Fruit fly (Drosophila melanogaster) whole organism, prepupa: Measurements from ENCODE around the gene CG43886.
A peak's percentile ranks its signal among the peaks of the same experiment; 100 is the strongest.

Experiments
- CG10669 ChIP-seq: fragments of 200-800 bp; sonication (Bioruptor generic); optimal IDR thresholded peaks from 3 replicates; lab custom pipeline; 2018; ENCODE audit warnings: missing biosample characterization, mild to moderate bottlenecking, missing genetic modification characterization, moderate library complexity
- CG11294 ChIP-seq: fragments of 200-800 bp; sonication (Bioruptor generic); IDR thresholded peaks from 2 replicates; pipeline ENCODE4 v1.3.6; 2022; ENCODE audit warnings: missing biosample characterization, missing genetic modification characterization
- CG11762 ChIP-seq: fragments of 200-800 bp; sonication (Bioruptor generic); optimal IDR thresholded peaks from 3 replicates; lab custom pipeline; 2016; ENCODE audit warnings: missing biosample characterization, missing genetic modification characterization; ENCODE audit not compliant: insufficient read depth
- CG11902 ChIP-seq: fragments of 200-800 bp; sonication (Bioruptor generic); optimal IDR thresholded peaks from 3 replicates; lab custom pipeline; 2016; ENCODE audit warnings: missing biosample characterization, missing genetic modification characterization
- CG15336 ChIP-seq: fragments of 200-800 bp; sonication (Bioruptor generic); IDR thresholded peaks from 2 replicates; pipeline ENCODE4 v1.3.6; 2022; ENCODE audit warnings: missing biosample characterization, missing genetic modification characterization
- CG1621 ChIP-seq: fragments of 200-800 bp; sonication (Bioruptor generic); optimal IDR thresholded peaks from 3 replicates; lab custom pipeline; 2018; ENCODE audit warnings: missing biosample characterization, mild to moderate bottlenecking, missing genetic modification characterization
- CG16779 ChIP-seq: fragments of 200-800 bp; sonication (Bioruptor generic); optimal IDR thresholded peaks from 3 replicates; lab custom pipeline; 2017; ENCODE audit warnings: missing biosample characterization, mild to moderate bottlenecking, missing genetic modification characterization
- CG3032 ChIP-seq: fragments of 200-800 bp; optimal IDR thresholded peaks from 2 replicates; lab custom pipeline; 2019; ENCODE audit warnings: missing biosample characterization, mild to moderate bottlenecking, missing genetic modification characterization, moderate library complexity
- CG32006 ChIP-seq: fragments of 200-800 bp; sonication (Bioruptor generic); optimal IDR thresholded peaks from 3 replicates; lab custom pipeline; 2017; ENCODE audit warnings: missing biosample characterization, mild to moderate bottlenecking, missing genetic modification characterization
- CG3919 ChIP-seq: fragments of 200-800 bp; sonication (Bioruptor generic); optimal IDR thresholded peaks from 3 replicates; lab custom pipeline; 2016; ENCODE audit warnings: missing biosample characterization, missing genetic modification characterization
- CG6163 ChIP-seq: fragments of 200-800 bp; sonication (Bioruptor generic); IDR thresholded peaks from 3 replicates; pipeline ENCODE4 v1.3.6; 2022; ENCODE audit warnings: missing biosample characterization, missing genetic modification characterization
- CG6276 ChIP-seq: fragments of 200-800 bp; sonication (Bioruptor generic); optimal IDR thresholded peaks from 2 replicates; lab custom pipeline; 2017; ENCODE audit warnings: missing biosample characterization, mild to moderate bottlenecking, missing genetic modification characterization
- CG6792 ChIP-seq: fragments of 200-800 bp; sonication (Bioruptor generic); optimal IDR thresholded peaks from 3 replicates; lab custom pipeline; 2016; ENCODE audit warnings: missing biosample characterization, missing genetic modification characterization
- CG6808 ChIP-seq: fragments of 200-800 bp; sonication (Bioruptor generic); optimal IDR thresholded peaks from 3 replicates; lab custom pipeline; 2017; ENCODE audit warnings: missing biosample characterization, missing genetic modification characterization, mild to moderate bottlenecking, moderate library complexity, missing genetic modification reagents
- CG6854 ChIP-seq: fragments of 200-800 bp; sonication (Bioruptor generic); optimal IDR thresholded peaks from 2 replicates; lab custom pipeline; 2017; ENCODE audit warnings: missing biosample characterization, mild to moderate bottlenecking, missing genetic modification characterization
- CG7368 ChIP-seq: fragments of 200-800 bp; sonication (Bioruptor generic); optimal IDR thresholded peaks from 3 replicates; lab custom pipeline; 2016; ENCODE audit warnings: missing biosample characterization, missing genetic modification characterization
- CG8119 ChIP-seq: fragments of 200-800 bp; sonication (Bioruptor generic); IDR thresholded peaks from 3 replicates; pipeline ENCODE4 v1.3.6; 2022; ENCODE audit warnings: missing biosample characterization, missing genetic modification characterization
- CG8632 ChIP-seq: fragments of 200-800 bp; sonication (Bioruptor generic); optimal IDR thresholded peaks from 3 replicates; lab custom pipeline; 2016; ENCODE audit warnings: missing biosample characterization, missing genetic modification characterization
- Eip75B ChIP-seq: fragments of 200-800 bp; sonication (Bioruptor generic); optimal IDR thresholded peaks from 3 replicates; lab custom pipeline; 2016; ENCODE audit warnings: missing biosample characterization, missing genetic modification characterization
- Eip78C ChIP-seq: fragments of 200-800 bp; sonication (Bioruptor generic); peaks from one replicate; lab custom pipeline; 2016; ENCODE audit warnings: missing biosample characterization, missing genetic modification characterization
- Eip93F ChIP-seq: fragments of 200-800 bp; sonication (Bioruptor generic); optimal IDR thresholded peaks from 2 replicates; lab custom pipeline; 2016; ENCODE audit warnings: missing biosample characterization, mild to moderate bottlenecking, missing genetic modification characterization
- Ets21C ChIP-seq: fragments of 200-800 bp; sonication (Bioruptor generic); optimal IDR thresholded peaks from 3 replicates; lab custom pipeline; 2016; ENCODE audit warnings: missing biosample characterization, missing genetic modification characterization
- Ets96B ChIP-seq: fragments of 200-800 bp; optimal IDR thresholded peaks from 2 replicates; lab custom pipeline; 2019; ENCODE audit warnings: missing biosample characterization, mild to moderate bottlenecking, missing genetic modification characterization, moderate library complexity
- Gug ChIP-seq: fragments of 200-800 bp; sonication (Bioruptor generic); IDR thresholded peaks from 2 replicates; pipeline ENCODE4 v1.3.6; 2022; ENCODE audit warnings: missing biosample characterization, missing genetic modification characterization
- Hr38 ChIP-seq: sonication (Bioruptor generic); optimal IDR thresholded peaks from 2 replicates; lab custom pipeline; 2016; ENCODE audit warnings: missing biosample characterization, missing genetic modification characterization
- Hr4 ChIP-seq: fragments of 200-800 bp; sonication (Bioruptor generic); optimal IDR thresholded peaks from 3 replicates; lab custom pipeline; 2016; ENCODE audit warnings: missing biosample characterization, missing genetic modification characterization
- Lpt ChIP-seq: fragments of 200-800 bp; sonication (Bioruptor generic); optimal IDR thresholded peaks from 3 replicates; lab custom pipeline; 2016; ENCODE audit warnings: missing biosample characterization, missing genetic modification characterization
- Met ChIP-seq: fragments of 200-800 bp; sonication (Bioruptor generic); optimal IDR thresholded peaks from 3 replicates; lab custom pipeline; 2016; ENCODE audit warnings: missing biosample characterization, missing genetic modification characterization
- OdsH ChIP-seq: fragments of 200-800 bp; sonication (Bioruptor generic); optimal IDR thresholded peaks from 3 replicates; lab custom pipeline; 2016; ENCODE audit warnings: missing biosample characterization, missing genetic modification characterization
- Smox ChIP-seq: fragments of 200-800 bp; sonication (Bioruptor generic); optimal IDR thresholded peaks from 3 replicates; lab custom pipeline; 2016; ENCODE audit warnings: missing biosample characterization, missing genetic modification characterization
- Sox15 ChIP-seq: fragments of 200-800 bp; sonication (Bioruptor generic); optimal IDR thresholded peaks from 3 replicates; lab custom pipeline; 2016; ENCODE audit warnings: missing biosample characterization, missing genetic modification characterization
- achi ChIP-seq: fragments of 200-800 bp; sonication (Bioruptor generic); optimal IDR thresholded peaks from 3 replicates; lab custom pipeline; 2016; ENCODE audit warnings: missing biosample characterization, missing genetic modification characterization
- acj6 ChIP-seq: fragments of 200-800 bp; sonication (Bioruptor generic); optimal IDR thresholded peaks from 3 replicates; lab custom pipeline; 2016; ENCODE audit warnings: missing biosample characterization, missing genetic modification characterization
- dac ChIP-seq: fragments of 200-800 bp; sonication (Bioruptor generic); optimal IDR thresholded peaks from 2 replicates; lab custom pipeline; 2017; ENCODE audit warnings: missing biosample characterization, mild to moderate bottlenecking, missing genetic modification characterization
- dsx ChIP-seq: fragments of 200-800 bp; optimal IDR thresholded peaks from 3 replicates; lab custom pipeline; 2019; ENCODE audit warnings: missing biosample characterization, mild to moderate bottlenecking, missing genetic modification characterization, moderate library complexity; ENCODE audit not compliant: poor library complexity, severe bottlenecking
- eg ChIP-seq: fragments of 200-800 bp; sonication (Bioruptor generic); IDR thresholded peaks from 3 replicates; pipeline ENCODE4 v1.3.6; 2022; ENCODE audit warnings: missing biosample characterization, missing genetic modification characterization
- esn ChIP-seq: fragments of 200-800 bp; sonication (Bioruptor generic); optimal IDR thresholded peaks from 2 replicates; lab custom pipeline; 2016; ENCODE audit warnings: missing biosample characterization, mild to moderate bottlenecking, missing genetic modification characterization, moderate library complexity
- fd85E ChIP-seq: fragments of 200-800 bp; sonication (Bioruptor generic); optimal IDR thresholded peaks from 3 replicates; lab custom pipeline; 2016; ENCODE audit warnings: missing biosample characterization, missing genetic modification characterization
- lz ChIP-seq: fragments of 200-800 bp; sonication (Bioruptor generic); optimal IDR thresholded peaks from 3 replicates; lab custom pipeline; 2016; ENCODE audit warnings: missing biosample characterization, missing genetic modification characterization
- pdm3 ChIP-seq: fragments of 200-800 bp; sonication (Bioruptor generic); optimal IDR thresholded peaks from 3 replicates; lab custom pipeline; 2016; ENCODE audit warnings: missing biosample characterization, missing genetic modification characterization
- salr ChIP-seq, 2 experiments: fragments of 200-800 bp; sonication (Bioruptor generic); optimal IDR thresholded peaks; 3 replicates each; lab custom pipeline; 2016 to 2018; ENCODE audit warnings: missing biosample characterization in 2 of 2, missing genetic modification characterization in 2 of 2, mild to moderate bottlenecking in 1 of 2
- spab ChIP-seq: fragments of 200-800 bp; sonication (Bioruptor generic); optimal IDR thresholded peaks from 2 replicates; lab custom pipeline; 2017; ENCODE audit warnings: missing biosample characterization, mild to moderate bottlenecking, missing genetic modification characterization, missing genetic modification reagents
- ss ChIP-seq, 2 experiments: fragments of 200-800 bp; sonication (Bioruptor generic); optimal IDR thresholded peaks; 2 replicates in 1 of 2; 3 replicates in 1 of 2; lab custom pipeline; 2017 to 2018; ENCODE audit warnings: mild to moderate bottlenecking in 2 of 2, missing biosample characterization in 2 of 2, missing genetic modification characterization in 2 of 2, moderate library complexity in 1 of 2

Gene CG43886

dm6 chr3L:8153206-8153996, 6.2 kb downstream of the CG43886 start (continued):
- TF ChIP-seq Hr38 (GFP tag; lab: Kevin White, UChicago), result peak; percentile 63
- peak; percentile 87 for TF ChIP-seq achi
- peak; percentile 89 for TF ChIP-seq Gug (GFP tag; lab: Robert Waterston, UW)
- TF ChIP-seq CG6854 (GFP tag; lab: Kevin White, UChicago), result no peak
- peak; percentile 61 for TF ChIP-seq CG6792
- peak; percentile 29 for TF ChIP-seq Smox (GFP tag; lab: Kevin White, UChicago)
- peak; percentile 52 for TF ChIP-seq CG11902
- TF ChIP-seq CG1621 (tag; lab: Kevin White, UChicago), result no peak
- peak; percentile 83 for TF ChIP-seq dac
- TF ChIP-seq ss (GFP tag; optimal IDR thresholded peaks at IDR 0.05; lab: Kevin White, UChicago), result peak in 1 of 2 experiments; percentile 55
- TF ChIP-seq CG3032, result peak; percentile 53
- TF ChIP-seq CG8632 (GFP tag; lab: Kevin White, UChicago), result peak; percentile 63
- TF ChIP-seq CG7368 (GFP tag; lab: Kevin White, UChicago), result peak; percentile 72
- TF ChIP-seq CG3919 (GFP tag; lab: Kevin White, UChicago), result peak; percentile 89
- peak; percentile 2 for TF ChIP-seq dsx (GFP tag; lab: Kevin White, UChicago)
- TF ChIP-seq salr (GFP tag; optimal IDR thresholded peaks at IDR 0.05; lab: Kevin White, UChicago), result peak; percentile 13 to 90
- TF ChIP-seq Eip75B, result peak; percentile 64
- TF ChIP-seq esn (GFP tag; lab: Kevin White, UChicago), result peak; percentile 46
- TF ChIP-seq CG11294, result peak; percentile 92
- peak; percentile 96 for TF ChIP-seq Hr4 (GFP tag; lab: Kevin White, UChicago)
- TF ChIP-seq acj6 (GFP tag; lab: Kevin White, UChicago), result peak; percentile 81
- TF ChIP-seq CG10669 (GFP tag; lab: Kevin White, UChicago), result peak; percentile 54
- TF ChIP-seq CG6276, result peak; percentile 95
- peak; percentile 96 for TF ChIP-seq Eip78C (GFP tag; lab: Kevin White, UChicago)
- TF ChIP-seq lz (GFP tag; lab: Kevin White, UChicago), result peak; percentile 51
- TF ChIP-seq CG6808 (GFP tag; lab: Kevin White, UChicago), result peak; percentile 47
- TF ChIP-seq Lpt (GFP tag; lab: Kevin White, UChicago), result peak; percentile 91
- peak; percentile 95 for TF ChIP-seq CG8119 (GFP tag; lab: Robert Waterston, UW)
- peak; percentile 95 for TF ChIP-seq CG32006 (GFP tag; lab: Kevin White, UChicago)
- TF ChIP-seq CG15336 (GFP tag; lab: Robert Waterston, UW), result peak; percentile 97
- peak; percentile 96 for TF ChIP-seq eg (GFP tag; lab: Robert Waterston, UW)
- TF ChIP-seq fd85E (GFP tag; lab: Kevin White, UChicago), result no peak
- no peak for TF ChIP-seq Eip93F (GFP tag; lab: Kevin White, UChicago)
- peak; percentile 54 for TF ChIP-seq CG16779 (tag; lab: Kevin White, UChicago)
- TF ChIP-seq CG11762 (GFP tag; lab: Kevin White, UChicago), result peak; percentile 76
- TF ChIP-seq Ets96B, result peak; percentile 52
- TF ChIP-seq Ets21C (GFP tag; lab: Kevin White, UChicago), result no peak
- peak; percentile 53 for TF ChIP-seq spab (GFP tag; lab: Kevin White, UChicago)
- peak; percentile 56 for TF ChIP-seq Sox15

dm6 chr3L:8151727-8152199, 7.8 kb downstream of the CG43886 start, which contains the start of gene CG13676:
CG13676 (minus strand) TSS chr3L:8151813.
- TF ChIP-seq CG3919 (GFP tag; lab: Kevin White, UChicago) (peak; percentile 28), OdsH (GFP tag; lab: Kevin White, UChicago) (no peak), CG6808 (GFP tag; lab: Kevin White, UChicago) (peak; percentile 6), pdm3 (GFP tag; lab: Kevin White, UChicago) (no peak), CG6163 (GFP tag; lab: Robert Waterston, UW) (peak; percentile 58; the same call in 1 of the 3 replicates), dac (no peak), Eip93F (GFP tag; lab: Kevin White, UChicago) (no peak), CG1621 (tag; lab: Kevin White, UChicago) (peak; percentile 96), ss (GFP tag; optimal IDR thresholded peaks at IDR 0.05; lab: Kevin White, UChicago) (peak in 1 of 2 experiments; percentile 46), Hr38 (GFP tag; lab: Kevin White, UChicago) (no peak), acj6 (GFP tag; lab: Kevin White, UChicago) (no peak), CG6854 (GFP tag; lab: Kevin White, UChicago) (peak; percentile 73), Met (no peak), CG8632 (GFP tag; lab: Kevin White, UChicago) (no peak), spab (GFP tag; lab: Kevin White, UChicago) (no peak), esn (GFP tag; lab: Kevin White, UChicago) (no peak), Ets21C (GFP tag; lab: Kevin White, UChicago) (no peak), Eip78C (GFP tag; lab: Kevin White, UChicago) (peak; percentile 50), eg (GFP tag; lab: Robert Waterston, UW) (0 out of 3 replicates have a peak, but pooled peaks have one; percentile 9), salr (GFP tag; optimal IDR thresholded peaks at IDR 0.05; lab: Kevin White, UChicago) (no peak), CG15336 (GFP tag; lab: Robert Waterston, UW) (peak; percentile 31; the same call in 1 of the 2 replicates), achi (peak; percentile 2), Lpt (GFP tag; lab: Kevin White, UChicago) (no peak)
